Fruit fly (Drosophila melanogaster) whole organism, embryonic: Measurements from ENCODE around the gene CG17221.
A peak's percentile ranks its signal among the peaks of the same experiment; 100 is the strongest.

ENCODE experiments used
- CG10321 ChIP-seq: fragments of 200-800 bp; sonication (Bioruptor generic); IDR thresholded peaks from 2 replicates; pipeline ENCODE4 v1.3.6; 2022; ENCODE audit warnings: missing biosample characterization, missing genetic modification characterization
- CG11398 ChIP-seq: fragments of 200-800 bp; sonication (Bioruptor generic); optimal IDR thresholded peaks from 2 replicates; lab custom pipeline; 2016; ENCODE audit warnings: missing biosample characterization, missing genetic modification characterization
- CG12071 ChIP-seq: fragments of 200-800 bp; sonication (Bioruptor generic); optimal IDR thresholded peaks from 3 replicates; lab custom pipeline; 2018; ENCODE audit warnings: missing biosample characterization, mild to moderate bottlenecking, missing genetic modification characterization
- CG12769 ChIP-seq: fragments of 200-800 bp; sonication (Bioruptor generic); optimal IDR thresholded peaks from 2 replicates; lab custom pipeline; 2019; ENCODE audit warnings: missing biosample characterization, mild to moderate bottlenecking, missing genetic modification characterization, moderate library complexity
- CG13287 ChIP-seq: fragments of 200-800 bp; sonication (Bioruptor generic); IDR thresholded peaks from 2 replicates; pipeline ENCODE4 v1.3.6; 2022; ENCODE audit warnings: missing biosample characterization, missing genetic modification characterization; ENCODE audit not compliant: partially characterized antibody
- CG13296 ChIP-seq: fragments of 200-800 bp; sonication (Bioruptor generic); optimal IDR thresholded peaks from 3 replicates; lab custom pipeline; 2018; ENCODE audit warnings: missing biosample characterization, mild to moderate bottlenecking, missing genetic modification characterization
- CG13894 ChIP-seq: fragments of 200-800 bp; sonication (Bioruptor generic); optimal IDR thresholded peaks from 3 replicates; lab custom pipeline; 2018; ENCODE audit warnings: missing biosample characterization, mild to moderate bottlenecking, missing genetic modification characterization, moderate library complexity
- CG14050 ChIP-seq: fragments of 200-800 bp; sonication (Bioruptor generic); IDR thresholded peaks from 3 replicates; pipeline ENCODE4 v1.3.6; 2022; ENCODE audit warnings: missing biosample characterization, missing genetic modification characterization
- CG14441 ChIP-seq: fragments of 200-800 bp; sonication (Bioruptor generic); IDR thresholded peaks from 2 replicates; pipeline ENCODE4 v1.3.6; 2022; ENCODE audit warnings: missing biosample characterization, missing genetic modification characterization
- CG15479 ChIP-seq: fragments of 200-800 bp; sonication (Bioruptor generic); optimal IDR thresholded peaks from 3 replicates; lab custom pipeline; 2019; ENCODE audit warnings: missing biosample characterization, mild to moderate bottlenecking, missing genetic modification characterization, moderate library complexity
- CG16863 ChIP-seq: fragments of 200-800 bp; sonication (Bioruptor generic); optimal IDR thresholded peaks from 3 replicates; lab custom pipeline; 2016; ENCODE audit warnings: missing biosample characterization, missing genetic modification characterization
- CG17802 ChIP-seq: fragments of 200-800 bp; sonication (Bioruptor generic); optimal IDR thresholded peaks from 2 replicates; lab custom pipeline; 2018; ENCODE audit warnings: missing biosample characterization, mild to moderate bottlenecking, missing genetic modification characterization, moderate library complexity
- CG18619 ChIP-seq: fragments of 200-800 bp; sonication (Bioruptor generic); optimal IDR thresholded peaks from 3 replicates; lab custom pipeline; 2017; ENCODE audit warnings: missing biosample characterization, mild to moderate bottlenecking, missing genetic modification characterization
- CG2202 ChIP-seq: fragments of 200-800 bp; sonication (Bioruptor generic); optimal IDR thresholded peaks from 2 replicates; lab custom pipeline; 2018; ENCODE audit warnings: missing biosample characterization, mild to moderate bottlenecking, missing genetic modification characterization
- CG30403 ChIP-seq: fragments of 200-800 bp; sonication (Bioruptor generic); optimal IDR thresholded peaks from 3 replicates; lab custom pipeline; 2016; ENCODE audit warnings: missing biosample characterization, missing genetic modification characterization
- CG34376 ChIP-seq: fragments of 200-800 bp; sonication (Bioruptor generic); optimal IDR thresholded peaks from 2 replicates; lab custom pipeline; 2018; ENCODE audit warnings: missing biosample characterization, mild to moderate bottlenecking, missing genetic modification characterization
- CG3847 ChIP-seq: fragments of 200-800 bp; sonication (Bioruptor generic); IDR thresholded peaks from 2 replicates; pipeline ENCODE4 v1.3.6; 2022; ENCODE audit warnings: missing biosample characterization, missing genetic modification characterization
- CG4328 ChIP-seq: fragments of 200-800 bp; sonication (Bioruptor generic); optimal IDR thresholded peaks from 3 replicates; lab custom pipeline; 2017; ENCODE audit warnings: missing biosample characterization, missing genetic modification reagents, missing genetic modification characterization
- CG4360 ChIP-seq: fragments of 200-800 bp; sonication (Bioruptor generic); IDR thresholded peaks from 2 replicates; pipeline ENCODE4 v1.3.6; 2022; ENCODE audit warnings: missing biosample characterization, missing genetic modification characterization
- CG6791 ChIP-seq: fragments of 200-800 bp; sonication (Bioruptor generic); IDR thresholded peaks from 3 replicates; pipeline ENCODE4 v1.3.6; 2022; ENCODE audit warnings: missing biosample characterization, missing genetic modification characterization; ENCODE audit not compliant: partially characterized antibody
- CG6854 ChIP-seq: fragments of 200-800 bp; sonication (Bioruptor generic); optimal IDR thresholded peaks from 3 replicates; lab custom pipeline; 2017; ENCODE audit warnings: missing biosample characterization, mild to moderate bottlenecking, missing genetic modification characterization
- CG8290 ChIP-seq, 3 experiments: fragments of 200-800 bp; sonication (Bioruptor generic); optimal IDR thresholded peaks; 2 replicates each; lab custom pipeline; 2016 to 2019; ENCODE audit warnings: missing biosample characterization in 3 of 3, missing genetic modification characterization in 3 of 3, mild to moderate bottlenecking in 2 of 3, moderate library complexity in 1 of 3
- Chrac-16 ChIP-seq: fragments of 200-800 bp; sonication (Bioruptor generic); optimal IDR thresholded peaks from 3 replicates; lab custom pipeline; 2016; ENCODE audit warnings: missing biosample characterization, missing genetic modification characterization
- Deaf1 ChIP-seq: fragments of 200-800 bp; optimal IDR thresholded peaks from 3 replicates; lab custom pipeline; 2019; ENCODE audit warnings: missing biosample characterization, mild to moderate bottlenecking, missing genetic modification characterization, moderate library complexity
- Dfd ChIP-seq, 2 experiments: fragments of >200 bp; optimal IDR thresholded peaks; 2 replicates each; lab custom pipeline; 2017; ENCODE audit warnings: missing biosample characterization in 2 of 2, missing genetic modification characterization in 2 of 2
- Dp ChIP-seq: fragments of 200-800 bp; sonication (Bioruptor generic); optimal IDR thresholded peaks from 2 replicates; lab custom pipeline; 2018; ENCODE audit warnings: missing biosample characterization, mild to moderate bottlenecking, missing genetic modification characterization, moderate library complexity
- Dref ChIP-seq: fragments of 200-800 bp; sonication (Bioruptor generic); IDR thresholded peaks from 2 replicates; pipeline ENCODE4 v1.3.6; 2022; ENCODE audit warnings: missing biosample characterization, missing genetic modification characterization
- Drgx ChIP-seq: fragments of 200-800 bp; sonication (Bioruptor generic); IDR thresholded peaks from 2 replicates; pipeline ENCODE4 v1.3.6; 2022; ENCODE audit warnings: missing biosample characterization, missing genetic modification characterization
- HmgZ ChIP-seq: fragments of 200-800 bp; sonication (Bioruptor generic); optimal IDR thresholded peaks from 2 replicates; lab custom pipeline; 2018; ENCODE audit warnings: missing biosample characterization, mild to moderate bottlenecking, missing genetic modification characterization
- NFAT ChIP-seq: fragments of 200-800 bp; sonication (Bioruptor generic); IDR thresholded peaks from 2 replicates; pipeline ENCODE4 v1.3.6; 2022; ENCODE audit warnings: missing biosample characterization, missing genetic modification characterization
- Oli ChIP-seq: fragments of 200-800 bp; sonication (Bioruptor generic); optimal IDR thresholded peaks from 2 replicates; lab custom pipeline; 2018; ENCODE audit warnings: missing biosample characterization, mild to moderate bottlenecking, missing genetic modification characterization, moderate library complexity
- Opbp ChIP-seq: fragments of 200-800 bp; sonication (Bioruptor generic); IDR thresholded peaks from 3 replicates; pipeline ENCODE4 v1.3.6; 2022; ENCODE audit warnings: missing biosample characterization, missing genetic modification characterization; ENCODE audit not compliant: partially characterized antibody
- Six4 ChIP-seq: fragments of 200-800 bp; sonication (Bioruptor generic); optimal IDR thresholded peaks from 2 replicates; lab custom pipeline; 2016; ENCODE audit warnings: missing biosample characterization, missing genetic modification characterization
- Sox100B ChIP-seq: fragments of 200-800 bp; sonication (Bioruptor generic); optimal IDR thresholded peaks from 3 replicates; lab custom pipeline; 2018; ENCODE audit warnings: missing biosample characterization, mild to moderate bottlenecking, missing genetic modification characterization
- Xbp1 ChIP-seq: fragments of 200-800 bp; sonication (Bioruptor generic); optimal IDR thresholded peaks from 3 replicates; lab custom pipeline; 2016; ENCODE audit warnings: missing biosample characterization, mild to moderate bottlenecking, missing genetic modification characterization
- crol ChIP-seq: fragments of 200-800 bp; sonication (Bioruptor generic); IDR thresholded peaks from 2 replicates; pipeline ENCODE4 v1.3.6; 2022; ENCODE audit warnings: missing biosample characterization, missing genetic modification characterization
- dati ChIP-seq: fragments of 200-800 bp; sonication (Bioruptor generic); IDR thresholded peaks from 2 replicates; pipeline ENCODE4 v1.3.6; 2022; ENCODE audit warnings: missing biosample characterization, missing genetic modification characterization
- ewg ChIP-seq: fragments of 200-800 bp; sonication (Bioruptor generic); optimal IDR thresholded peaks from 3 replicates; lab custom pipeline; 2017; ENCODE audit warnings: mild to moderate bottlenecking, missing biosample characterization, missing genetic modification reagents, missing genetic modification characterization
- fu2 ChIP-seq: fragments of 200-800 bp; sonication (Bioruptor generic); optimal IDR thresholded peaks from 2 replicates; lab custom pipeline; 2016; ENCODE audit warnings: missing biosample characterization, missing genetic modification characterization
- h ChIP-seq: fragments of >200 bp; optimal IDR thresholded peaks from 2 replicates; lab custom pipeline; 2017
- luna ChIP-seq: fragments of 200-800 bp; sonication (Bioruptor generic); optimal IDR thresholded peaks from 2 replicates; lab custom pipeline; 2016; ENCODE audit warnings: missing biosample characterization, missing genetic modification characterization
- mirr ChIP-seq: fragments of 200-800 bp; sonication (Bioruptor generic); optimal IDR thresholded peaks from 3 replicates; lab custom pipeline; 2018; ENCODE audit warnings: missing biosample characterization, mild to moderate bottlenecking, missing genetic modification characterization
- org-1 ChIP-seq: fragments of 200-800 bp; sonication (Bioruptor generic); optimal IDR thresholded peaks from 2 replicates; lab custom pipeline; 2017; ENCODE audit warnings: missing biosample characterization, missing genetic modification characterization
- pho ChIP-seq: fragments of 200-800 bp; sonication (Bioruptor generic); optimal IDR thresholded peaks from 2 replicates; lab custom pipeline; 2016; ENCODE audit warnings: missing biosample characterization, missing genetic modification characterization
- sima ChIP-seq: fragments of 200-800 bp; sonication (Bioruptor generic); optimal IDR thresholded peaks from 2 replicates; lab custom pipeline; 2016; ENCODE audit warnings: missing biosample characterization, missing genetic modification characterization
- sr ChIP-seq: fragments of 200-800 bp; sonication (Bioruptor generic); IDR thresholded peaks from 3 replicates; pipeline ENCODE4 v1.3.6; 2022; ENCODE audit warnings: missing biosample characterization, missing genetic modification characterization
- unc-4 ChIP-seq: fragments of 200-800 bp; sonication (Bioruptor generic); IDR thresholded peaks from 2 replicates; pipeline ENCODE4 v1.3.6; 2022; ENCODE audit warnings: missing biosample characterization, missing genetic modification characterization; ENCODE audit not compliant: partially characterized antibody
- wek ChIP-seq: fragments of 200-800 bp; sonication (Bioruptor generic); optimal IDR thresholded peaks from 3 replicates; lab custom pipeline; 2018; ENCODE audit warnings: missing biosample characterization, mild to moderate bottlenecking, missing genetic modification characterization, moderate library complexity

Gene CG17221

DNA sequence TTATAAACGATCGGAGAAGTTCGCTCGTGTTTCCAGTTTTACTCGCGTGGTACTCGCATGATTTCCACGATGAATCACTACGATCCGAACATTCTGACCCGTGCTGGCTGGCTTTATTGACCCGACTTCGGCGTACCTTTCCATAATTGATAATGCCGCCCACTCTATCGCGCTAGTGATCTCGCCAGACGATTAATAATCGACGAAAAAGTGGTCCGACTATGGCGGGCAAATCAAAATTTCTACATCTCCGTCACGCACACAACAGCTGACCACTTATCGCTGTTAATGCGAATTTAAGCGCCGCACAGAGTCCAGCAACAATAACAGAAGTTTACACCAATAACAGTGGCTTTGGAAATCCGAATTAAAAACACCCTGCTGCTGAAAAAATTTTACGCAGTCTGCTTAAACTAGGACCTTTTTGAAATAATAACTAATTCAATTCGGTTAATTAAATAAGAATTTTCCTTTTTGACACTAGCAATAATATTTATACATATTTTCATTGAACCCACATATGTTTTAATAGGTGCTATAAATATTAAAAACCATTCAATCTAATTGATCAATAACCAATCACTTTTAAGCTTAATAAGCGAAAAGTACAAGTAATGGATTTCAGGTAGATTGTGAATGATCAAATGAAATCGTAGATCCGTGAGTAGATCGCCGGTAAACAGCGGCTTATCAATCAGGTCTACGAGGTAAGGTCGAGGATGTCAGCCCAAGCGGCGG lies 16.1 kb downstream of the CG17221 start (continued):
- TF ChIP-seq CG6854 (GFP tag; lab: Kevin White, UChicago) (no peak), fu2 (GFP tag; lab: Kevin White, UChicago) (no peak), Oli (tag; lab: Kevin White, UChicago) (peak; percentile 45), ewg (GFP tag; lab: Kevin White, UChicago) (no peak), crol (GFP tag; lab: Robert Waterston, UW) (no peak), Drgx (GFP tag; lab: Robert Waterston, UW) (no peak), CG14050 (GFP tag; lab: Robert Waterston, UW) (no peak), sima (no peak), org-1 (GFP tag; lab: Kevin White, UChicago) (peak; percentile 31), h (lab: Kevin White, UChicago) (no peak), Deaf1 (peak; percentile 41), CG3847 (GFP tag; lab: Robert Waterston, UW) (peak; percentile 43; the same call in 1 of the 2 replicates), CG17802 (tag; lab: Kevin White, UChicago) (no peak), CG30403 (GFP tag; lab: Kevin White, UChicago) (peak; percentile 70), Dref (GFP tag; lab: Robert Waterston, UW) (peak; percentile 53), CG2202 (no peak), Sox100B (GFP tag; lab: Kevin White, UChicago) (no peak), CG12769 (tag; lab: Kevin White, UChicago) (no peak), Opbp (GFP tag; lab: Robert Waterston, UW) (0 out of 3 replicates have a peak, but pooled peaks have one; percentile 52), CG13287 (GFP tag; lab: Robert Waterston, UW) (peak; percentile 46), CG18619 (GFP tag; lab: Kevin White, UChicago) (peak; percentile 71), sr (GFP tag; lab: Robert Waterston, UW) (no peak)

DNA sequence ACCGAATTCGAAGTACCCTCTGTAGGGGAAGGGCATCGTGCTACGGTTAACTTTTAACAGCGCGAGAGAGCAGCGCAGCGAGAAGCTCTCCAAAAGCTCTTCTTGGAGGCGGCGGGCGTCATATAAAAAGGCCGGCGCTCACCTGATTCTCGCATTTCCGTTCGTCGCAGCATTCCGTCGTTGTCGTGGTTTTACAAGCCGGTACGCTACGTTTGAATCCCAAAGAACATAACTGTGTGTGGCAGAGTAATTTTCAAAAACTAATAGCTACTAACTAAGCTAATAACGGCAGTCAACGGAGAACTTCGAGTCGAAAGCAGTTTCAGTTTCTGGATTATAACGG lies 16.6 kb downstream of the CG17221 start, which contains the start of gene FASN1:
Gene FASN1, plus strand, starts transcription at position 151 of the 343 bp plus-strand sequence.
- TF ChIP-seq CG10321 (GFP tag; lab: Robert Waterston, UW) (no peak), CG15479 (GFP tag; lab: Kevin White, UChicago) (no peak), mirr (GFP tag; lab: Kevin White, UChicago) (peak; percentile 62), sr (GFP tag; lab: Robert Waterston, UW) (peak; percentile 38; the same call in 1 of the 3 replicates), Chrac-16 (GFP tag; lab: Kevin White, UChicago) (no peak), CG16863 (GFP tag; lab: Kevin White, UChicago) (no peak), Dfd (GFP tag; optimal IDR thresholded peaks at IDR 0.05; lab: Kevin White, UChicago) (no peak), NFAT (GFP tag; lab: Robert Waterston, UW) (no peak), CG14441 (GFP tag; lab: Robert Waterston, UW) (0 out of 2 replicates have a peak, but pooled peaks have one; percentile 12), Opbp (GFP tag; lab: Robert Waterston, UW) (0 out of 3 replicates have a peak, but pooled peaks have one; percentile 22), CG34376 (GFP tag; lab: Kevin White, UChicago) (no peak), CG6791 (GFP tag; lab: Robert Waterston, UW) (0 out of 3 replicates have a peak, but pooled peaks have one; percentile 29), unc-4 (0 out of 2 replicates have a peak, but pooled peaks have one; percentile 24), pho (no peak), HmgZ (no peak), CG12071 (peak; percentile 65), CG4328 (GFP tag; lab: Kevin White, UChicago) (peak; percentile 40), Dp (GFP tag; lab: Kevin White, UChicago) (no peak), CG13894 (tag; lab: Kevin White, UChicago) (peak; percentile 2), wek (GFP tag; lab: Kevin White, UChicago) (peak; percentile 28), Six4 (GFP tag; lab: Kevin White, UChicago) (no peak), Xbp1 (no peak), luna (GFP tag; lab: Kevin White, UChicago) (no peak), dati (GFP tag; lab: Robert Waterston, UW) (no peak), CG11398 (GFP tag; lab: Kevin White, UChicago) (peak; percentile 27), CG13296 (GFP tag; lab: Kevin White, UChicago) (peak; percentile 42), CG8290 (GFP tag; optimal IDR thresholded peaks at IDR 0.05; lab: Kevin White, UChicago) (no peak), CG8290 (tag; optimal IDR thresholded peaks at IDR 0.05; lab: Kevin White, UChicago) (peak in 1 of 2 experiments; percentile 68), CG4360 (GFP tag; lab: Robert Waterston, UW) (no peak)
